Fruit fly (Drosophila melanogaster) whole organism, prepupa: ENCODE results near the gene swm.
A peak's percentile ranks its signal among the peaks of the same experiment; 100 is the strongest.

Experiments
- CG10631 ChIP-seq: fragments of 200-800 bp; sonication (Bioruptor generic); optimal IDR thresholded peaks from 2 replicates; lab custom pipeline; 2016; ENCODE audit warnings: missing biosample characterization, missing genetic modification characterization
- CG10669 ChIP-seq: fragments of 200-800 bp; sonication (Bioruptor generic); optimal IDR thresholded peaks from 3 replicates; lab custom pipeline; 2018; ENCODE audit warnings: missing biosample characterization, mild to moderate bottlenecking, missing genetic modification characterization, moderate library complexity
- CG11294 ChIP-seq: fragments of 200-800 bp; sonication (Bioruptor generic); IDR thresholded peaks from 2 replicates; pipeline ENCODE4 v1.3.6; 2022; ENCODE audit warnings: missing biosample characterization, missing genetic modification characterization
- CG11762 ChIP-seq: fragments of 200-800 bp; sonication (Bioruptor generic); optimal IDR thresholded peaks from 3 replicates; lab custom pipeline; 2016; ENCODE audit warnings: missing biosample characterization, missing genetic modification characterization; ENCODE audit not compliant: insufficient read depth
- CG11902 ChIP-seq: fragments of 200-800 bp; sonication (Bioruptor generic); optimal IDR thresholded peaks from 3 replicates; lab custom pipeline; 2016; ENCODE audit warnings: missing biosample characterization, missing genetic modification characterization
- CG15336 ChIP-seq: fragments of 200-800 bp; sonication (Bioruptor generic); IDR thresholded peaks from 2 replicates; pipeline ENCODE4 v1.3.6; 2022; ENCODE audit warnings: missing biosample characterization, missing genetic modification characterization
- CG1621 ChIP-seq: fragments of 200-800 bp; sonication (Bioruptor generic); optimal IDR thresholded peaks from 3 replicates; lab custom pipeline; 2018; ENCODE audit warnings: missing biosample characterization, mild to moderate bottlenecking, missing genetic modification characterization
- CG16779 ChIP-seq: fragments of 200-800 bp; sonication (Bioruptor generic); optimal IDR thresholded peaks from 3 replicates; lab custom pipeline; 2017; ENCODE audit warnings: missing biosample characterization, mild to moderate bottlenecking, missing genetic modification characterization
- CG3032 ChIP-seq: fragments of 200-800 bp; optimal IDR thresholded peaks from 2 replicates; lab custom pipeline; 2019; ENCODE audit warnings: missing biosample characterization, mild to moderate bottlenecking, missing genetic modification characterization, moderate library complexity
- CG31627 ChIP-seq: fragments of 200-800 bp; sonication (Bioruptor generic); optimal IDR thresholded peaks from 3 replicates; lab custom pipeline; 2016; ENCODE audit warnings: missing biosample characterization, missing genetic modification characterization
- CG32006 ChIP-seq: fragments of 200-800 bp; sonication (Bioruptor generic); optimal IDR thresholded peaks from 3 replicates; lab custom pipeline; 2017; ENCODE audit warnings: missing biosample characterization, mild to moderate bottlenecking, missing genetic modification characterization
- CG34406 ChIP-seq: fragments of 200-800 bp; sonication (Bioruptor generic); optimal IDR thresholded peaks from 3 replicates; lab custom pipeline; 2016; ENCODE audit warnings: missing biosample characterization, missing genetic modification characterization
- CG4318 ChIP-seq: fragments of 200-800 bp; sonication (Bioruptor generic); optimal IDR thresholded peaks from 3 replicates; lab custom pipeline; 2017; ENCODE audit warnings: missing biosample characterization, mild to moderate bottlenecking, missing genetic modification characterization
- CG6163 ChIP-seq: fragments of 200-800 bp; sonication (Bioruptor generic); IDR thresholded peaks from 3 replicates; pipeline ENCODE4 v1.3.6; 2022; ENCODE audit warnings: missing biosample characterization, missing genetic modification characterization
- CG6276 ChIP-seq: fragments of 200-800 bp; sonication (Bioruptor generic); optimal IDR thresholded peaks from 2 replicates; lab custom pipeline; 2017; ENCODE audit warnings: missing biosample characterization, mild to moderate bottlenecking, missing genetic modification characterization
- CG6792 ChIP-seq: fragments of 200-800 bp; sonication (Bioruptor generic); optimal IDR thresholded peaks from 3 replicates; lab custom pipeline; 2016; ENCODE audit warnings: missing biosample characterization, missing genetic modification characterization
- CG6808 ChIP-seq: fragments of 200-800 bp; sonication (Bioruptor generic); optimal IDR thresholded peaks from 3 replicates; lab custom pipeline; 2017; ENCODE audit warnings: missing biosample characterization, missing genetic modification characterization, mild to moderate bottlenecking, moderate library complexity, missing genetic modification reagents
- CG6854 ChIP-seq: fragments of 200-800 bp; sonication (Bioruptor generic); optimal IDR thresholded peaks from 2 replicates; lab custom pipeline; 2017; ENCODE audit warnings: missing biosample characterization, mild to moderate bottlenecking, missing genetic modification characterization
- CG8119 ChIP-seq: fragments of 200-800 bp; sonication (Bioruptor generic); IDR thresholded peaks from 3 replicates; pipeline ENCODE4 v1.3.6; 2022; ENCODE audit warnings: missing biosample characterization, missing genetic modification characterization
- CG8319 ChIP-seq: fragments of 200-800 bp; sonication (Bioruptor generic); optimal IDR thresholded peaks from 3 replicates; lab custom pipeline; 2016; ENCODE audit warnings: missing biosample characterization, missing genetic modification characterization
- CG8632 ChIP-seq: fragments of 200-800 bp; sonication (Bioruptor generic); optimal IDR thresholded peaks from 3 replicates; lab custom pipeline; 2016; ENCODE audit warnings: missing biosample characterization, missing genetic modification characterization
- Eip75B ChIP-seq: fragments of 200-800 bp; sonication (Bioruptor generic); optimal IDR thresholded peaks from 3 replicates; lab custom pipeline; 2016; ENCODE audit warnings: missing biosample characterization, missing genetic modification characterization
- Eip78C ChIP-seq: fragments of 200-800 bp; sonication (Bioruptor generic); peaks from one replicate; lab custom pipeline; 2016; ENCODE audit warnings: missing biosample characterization, missing genetic modification characterization
- Eip93F ChIP-seq: fragments of 200-800 bp; sonication (Bioruptor generic); optimal IDR thresholded peaks from 2 replicates; lab custom pipeline; 2016; ENCODE audit warnings: missing biosample characterization, mild to moderate bottlenecking, missing genetic modification characterization
- Ets21C ChIP-seq: fragments of 200-800 bp; sonication (Bioruptor generic); optimal IDR thresholded peaks from 3 replicates; lab custom pipeline; 2016; ENCODE audit warnings: missing biosample characterization, missing genetic modification characterization
- Ets96B ChIP-seq: fragments of 200-800 bp; optimal IDR thresholded peaks from 2 replicates; lab custom pipeline; 2019; ENCODE audit warnings: missing biosample characterization, mild to moderate bottlenecking, missing genetic modification characterization, moderate library complexity
- Hr38 ChIP-seq: sonication (Bioruptor generic); optimal IDR thresholded peaks from 2 replicates; lab custom pipeline; 2016; ENCODE audit warnings: missing biosample characterization, missing genetic modification characterization
- Hr39 ChIP-seq: fragments of 200-800 bp; sonication (Bioruptor generic); optimal IDR thresholded peaks from 2 replicates; lab custom pipeline; 2016; ENCODE audit warnings: missing biosample characterization, missing genetic modification characterization
- Hr4 ChIP-seq: fragments of 200-800 bp; sonication (Bioruptor generic); optimal IDR thresholded peaks from 3 replicates; lab custom pipeline; 2016; ENCODE audit warnings: missing biosample characterization, missing genetic modification characterization
- Lpt ChIP-seq: fragments of 200-800 bp; sonication (Bioruptor generic); optimal IDR thresholded peaks from 3 replicates; lab custom pipeline; 2016; ENCODE audit warnings: missing biosample characterization, missing genetic modification characterization
- Met ChIP-seq: fragments of 200-800 bp; sonication (Bioruptor generic); optimal IDR thresholded peaks from 3 replicates; lab custom pipeline; 2016; ENCODE audit warnings: missing biosample characterization, missing genetic modification characterization
- Smox ChIP-seq: fragments of 200-800 bp; sonication (Bioruptor generic); optimal IDR thresholded peaks from 3 replicates; lab custom pipeline; 2016; ENCODE audit warnings: missing biosample characterization, missing genetic modification characterization
- Sox102F ChIP-seq: fragments of 200-800 bp; sonication (Bioruptor generic); optimal IDR thresholded peaks from 2 replicates; lab custom pipeline; 2016; ENCODE audit warnings: missing biosample characterization, mild to moderate bottlenecking, missing genetic modification characterization
- Sox14 ChIP-seq: fragments of 200-800 bp; sonication (Bioruptor generic); optimal IDR thresholded peaks from 3 replicates; lab custom pipeline; 2016; ENCODE audit warnings: missing biosample characterization, missing genetic modification characterization
- Sox15 ChIP-seq: fragments of 200-800 bp; sonication (Bioruptor generic); optimal IDR thresholded peaks from 3 replicates; lab custom pipeline; 2016; ENCODE audit warnings: missing biosample characterization, missing genetic modification characterization
- acj6 ChIP-seq: fragments of 200-800 bp; sonication (Bioruptor generic); optimal IDR thresholded peaks from 3 replicates; lab custom pipeline; 2016; ENCODE audit warnings: missing biosample characterization, missing genetic modification characterization
- cyc ChIP-seq: fragments of 200-800 bp; sonication (Bioruptor generic); optimal IDR thresholded peaks from 3 replicates; lab custom pipeline; 2016; ENCODE audit warnings: missing biosample characterization, missing genetic modification characterization
- dac ChIP-seq: fragments of 200-800 bp; sonication (Bioruptor generic); optimal IDR thresholded peaks from 2 replicates; lab custom pipeline; 2017; ENCODE audit warnings: missing biosample characterization, mild to moderate bottlenecking, missing genetic modification characterization
- dsx ChIP-seq: fragments of 200-800 bp; optimal IDR thresholded peaks from 3 replicates; lab custom pipeline; 2019; ENCODE audit warnings: missing biosample characterization, mild to moderate bottlenecking, missing genetic modification characterization, moderate library complexity; ENCODE audit not compliant: poor library complexity, severe bottlenecking
- eg ChIP-seq: fragments of 200-800 bp; sonication (Bioruptor generic); IDR thresholded peaks from 3 replicates; pipeline ENCODE4 v1.3.6; 2022; ENCODE audit warnings: missing biosample characterization, missing genetic modification characterization
- esn ChIP-seq: fragments of 200-800 bp; sonication (Bioruptor generic); optimal IDR thresholded peaks from 2 replicates; lab custom pipeline; 2016; ENCODE audit warnings: missing biosample characterization, mild to moderate bottlenecking, missing genetic modification characterization, moderate library complexity
- fd59A ChIP-seq: fragments of 200-800 bp; sonication (Bioruptor generic); optimal IDR thresholded peaks from 2 replicates; lab custom pipeline; 2017; ENCODE audit warnings: missing biosample characterization, mild to moderate bottlenecking, missing genetic modification characterization, missing genetic modification reagents
- fkh ChIP-seq: fragments of 200-800 bp; sonication (Bioruptor generic); optimal IDR thresholded peaks from 3 replicates; lab custom pipeline; 2017; ENCODE audit warnings: missing biosample characterization, mild to moderate bottlenecking, missing genetic modification characterization, moderate library complexity
- lz ChIP-seq: fragments of 200-800 bp; sonication (Bioruptor generic); optimal IDR thresholded peaks from 3 replicates; lab custom pipeline; 2016; ENCODE audit warnings: missing biosample characterization, missing genetic modification characterization
- net ChIP-seq: fragments of 200-800 bp; sonication (Bioruptor generic); optimal IDR thresholded peaks from 3 replicates; lab custom pipeline; 2016; ENCODE audit warnings: missing biosample characterization, missing genetic modification characterization
- pdm3 ChIP-seq: fragments of 200-800 bp; sonication (Bioruptor generic); optimal IDR thresholded peaks from 3 replicates; lab custom pipeline; 2016; ENCODE audit warnings: missing biosample characterization, missing genetic modification characterization
- salr ChIP-seq, 2 experiments: fragments of 200-800 bp; sonication (Bioruptor generic); optimal IDR thresholded peaks; 3 replicates each; lab custom pipeline; 2016 to 2018; ENCODE audit warnings: missing biosample characterization in 2 of 2, missing genetic modification characterization in 2 of 2, mild to moderate bottlenecking in 1 of 2
- spab ChIP-seq: fragments of 200-800 bp; sonication (Bioruptor generic); optimal IDR thresholded peaks from 2 replicates; lab custom pipeline; 2017; ENCODE audit warnings: missing biosample characterization, mild to moderate bottlenecking, missing genetic modification characterization, missing genetic modification reagents
- ss ChIP-seq, 2 experiments: fragments of 200-800 bp; sonication (Bioruptor generic); optimal IDR thresholded peaks; 2 replicates in 1 of 2; 3 replicates in 1 of 2; lab custom pipeline; 2017 to 2018; ENCODE audit warnings: mild to moderate bottlenecking in 2 of 2, missing biosample characterization in 2 of 2, missing genetic modification characterization in 2 of 2, moderate library complexity in 1 of 2
- svp ChIP-seq: fragments of 200-800 bp; sonication (Bioruptor generic); peaks from one replicate; lab custom pipeline; 2016; ENCODE audit warnings: missing biosample characterization, missing genetic modification characterization
- topi ChIP-seq: fragments of 200-800 bp; sonication (Bioruptor generic); optimal IDR thresholded peaks from 3 replicates; lab custom pipeline; 2016; ENCODE audit warnings: missing biosample characterization, missing genetic modification characterization
- vri ChIP-seq: fragments of 200-800 bp; sonication (Bioruptor generic); optimal IDR thresholded peaks from 3 replicates; lab custom pipeline; 2016; ENCODE audit warnings: missing biosample characterization, mild to moderate bottlenecking, missing genetic modification characterization

swm gene

DNA sequence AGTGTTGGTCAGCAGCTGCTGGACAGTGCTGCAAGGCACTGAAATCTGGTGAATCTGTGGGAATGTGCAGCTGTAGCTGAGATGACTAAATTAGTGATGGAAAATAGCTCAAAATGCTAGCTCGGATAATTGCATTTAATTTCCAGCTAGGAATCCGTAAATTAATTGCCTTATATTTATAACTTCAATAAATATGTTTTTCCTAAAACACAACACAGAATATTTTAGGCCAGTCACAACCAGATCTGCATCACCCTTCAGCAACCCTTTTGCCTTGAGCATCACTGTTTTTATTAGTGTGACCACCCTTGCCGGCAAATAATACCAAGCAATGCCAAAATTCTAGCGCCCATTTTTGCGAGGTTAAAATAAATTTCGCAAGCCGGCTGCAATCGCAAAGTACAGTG is 48.3 kb upstream of the swm start, which contains the start of gene Hs2st:
Hs2st (minus strand) TSS at position 17 of the 407 bp plus-strand sequence.
- TF ChIP-seq esn (GFP tag; lab: Kevin White, UChicago) (peak; percentile 95), Met (GFP tag; lab: Kevin White, UChicago) (peak; percentile 93), CG3032 (tag; lab: Kevin White, UChicago) (peak; percentile 91), Ets96B (tag; lab: Kevin White, UChicago) (peak; percentile 84), topi (GFP tag; lab: Kevin White, UChicago) (peak; percentile 94), Lpt (GFP tag; lab: Kevin White, UChicago) (peak; percentile 88), ss (GFP tag; optimal IDR thresholded peaks at IDR 0.05; lab: Kevin White, UChicago) (peak; percentile 67 to 84), CG11294 (GFP tag; lab: Robert Waterston, UW) (peak; percentile 71; the same call in 1 of the 2 replicates), cyc (GFP tag; lab: Kevin White, UChicago) (peak; percentile 96), CG31627 (GFP tag; lab: Kevin White, UChicago) (peak; percentile 98), svp (GFP tag; lab: Kevin White, UChicago) (peak; percentile 98), CG6854 (GFP tag; lab: Kevin White, UChicago) (peak; percentile 46), Ets21C (GFP tag; lab: Kevin White, UChicago) (peak; percentile 95), CG15336 (GFP tag; lab: Robert Waterston, UW) (peak; percentile 79), dsx (GFP tag; lab: Kevin White, UChicago) (peak; percentile 75), Eip78C (peak; percentile 97), CG8632 (GFP tag; lab: Kevin White, UChicago) (peak; percentile 84), lz (peak; percentile 96), vri (GFP tag; lab: Kevin White, UChicago) (no peak), CG8119 (GFP tag; lab: Robert Waterston, UW) (peak; percentile 77; the same call in 2 of the 3 replicates), CG32006 (GFP tag; lab: Kevin White, UChicago) (peak; percentile 90), CG34406 (GFP tag; lab: Kevin White, UChicago) (peak; percentile 86), pdm3 (GFP tag; lab: Kevin White, UChicago) (peak; percentile 95), Hr39 (peak; percentile 97), Hr4 (peak; percentile 95), CG6792 (GFP tag; lab: Kevin White, UChicago) (peak; percentile 91), CG4318 (peak; percentile 81), salr (GFP tag; optimal IDR thresholded peaks at IDR 0.05; lab: Kevin White, UChicago) (peak; percentile 77 to 81), CG10631 (peak; percentile 95), CG11902 (GFP tag; lab: Kevin White, UChicago) (peak; percentile 94), Eip93F (GFP tag; lab: Kevin White, UChicago) (peak; percentile 79), Hr38 (GFP tag; lab: Kevin White, UChicago) (peak; percentile 53), CG10669 (peak; percentile 81), CG6276 (GFP tag; lab: Kevin White, UChicago) (no peak), spab (GFP tag; lab: Kevin White, UChicago) (peak; percentile 72), Sox14 (GFP tag; lab: Kevin White, UChicago) (peak; percentile 93), net (GFP tag; lab: Kevin White, UChicago) (peak; percentile 81), fkh (GFP tag; lab: Kevin White, UChicago) (no peak), acj6 (peak; percentile 95), CG6163 (GFP tag; lab: Robert Waterston, UW) (peak; percentile 88), dac (GFP tag; lab: Kevin White, UChicago) (peak; percentile 84), CG16779 (peak; percentile 64), fd59A (peak; percentile 81), eg (GFP tag; lab: Robert Waterston, UW) (peak; percentile 86), Sox102F (GFP tag; lab: Kevin White, UChicago) (peak; percentile 89), Smox (GFP tag; lab: Kevin White, UChicago) (peak; percentile 92), CG1621 (tag; lab: Kevin White, UChicago) (peak; percentile 77), CG11762 (GFP tag; lab: Kevin White, UChicago) (peak; percentile 84), CG6808 (GFP tag; lab: Kevin White, UChicago) (peak; percentile 81), Sox15 (peak; percentile 96), CG8319 (GFP tag; lab: Kevin White, UChicago) (peak; percentile 89), Eip75B (GFP tag; lab: Kevin White, UChicago) (peak; percentile 93)
